Fruit fly (Drosophila melanogaster): ENCODE data around the gene CG33170.

Gene CG33170

DNA sequence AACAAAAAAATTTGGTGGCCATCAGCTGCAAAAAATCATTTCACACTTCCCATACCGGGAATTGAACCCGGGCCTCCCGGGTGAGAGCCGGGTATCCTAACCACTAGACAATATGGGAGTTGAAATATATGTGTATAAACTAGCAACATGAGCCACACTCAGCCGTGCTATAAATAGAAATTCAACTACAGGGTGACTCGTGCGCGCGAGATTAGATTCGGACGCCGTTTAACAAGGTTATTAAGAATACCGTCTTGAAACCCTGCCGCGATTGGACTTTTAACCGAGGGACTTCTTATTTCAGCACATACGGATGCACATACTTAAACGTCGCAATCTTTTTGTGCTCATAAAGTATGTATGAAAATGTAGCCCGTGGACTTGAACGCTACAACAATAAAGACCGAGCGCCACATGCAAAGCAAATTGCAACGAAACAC, 16.7 kb upstream of the CG33170 start (continued):
- TF ChIP-seq slp2 (GFP tag; optimal IDR thresholded peaks at IDR 0.05) (no peak), ken (GFP tag; IDR thresholded peaks at IDR 0.05) (0 out of 3 replicates have a peak, but pooled peaks have one; percentile 37), CG13287 (GFP tag; IDR thresholded peaks at IDR 0.05; ENCODE audit: partially characterized antibody) (peak; percentile 72), bbx (GFP tag; IDR thresholded peaks at IDR 0.05; ENCODE audit: partially characterized antibody) (peak; percentile 95), Med (GFP tag) (peak; percentile 59), CG15601 (tag; optimal IDR thresholded peaks at IDR 0.05) (peak; percentile 6), knrl (GFP tag; IDR thresholded peaks at IDR 0.05; ENCODE audit: partially characterized antibody) (peak; percentile 82), NC2α (GFP tag; optimal IDR thresholded peaks at IDR 0.05) (no peak), hbn (GFP tag; IDR thresholded peaks at IDR 0.05; ENCODE audit: partially characterized antibody) (peak; percentile 62; the same call in 1 of the 2 replicates), gcm (GFP tag; optimal IDR thresholded peaks at IDR 0.05) (peak; percentile 1), amos (GFP tag; IDR thresholded peaks at IDR 0.05; ENCODE audit: partially characterized antibody) (peak; percentile 89), E2f1 (GFP tag; IDR thresholded peaks at IDR 0.05) (no peak), mam (GFP tag; optimal IDR thresholded peaks at IDR 0.05) (no peak), CG31365 (tag; optimal IDR thresholded peaks at IDR 0.05) (peak; percentile 22), seq (GFP tag; IDR thresholded peaks at IDR 0.05) (no peak), CG15073 (GFP tag; optimal IDR thresholded peaks at IDR 0.05) (no peak), gro (GFP tag; optimal IDR thresholded peaks at IDR 0.05) (no peak), zen2 (GFP tag; IDR thresholded peaks at IDR 0.05; ENCODE audit: partially characterized antibody) (peak; percentile 89; the same call in 2 of the 3 replicates), rib (GFP tag; IDR thresholded peaks at IDR 0.05) (0 out of 2 replicates have a peak, but pooled peaks have one; percentile 41), Mes4 (GFP tag; optimal IDR thresholded peaks at IDR 0.05) (no peak), ara (GFP tag; IDR thresholded peaks at IDR 0.05) (no peak), CG12391 (tag; optimal IDR thresholded peaks at IDR 0.05) (no peak), HLHmδ (GFP tag; optimal IDR thresholded peaks at IDR 0.05) (no peak), tin (GFP tag; optimal IDR thresholded peaks at IDR 0.05) (no peak), peb (GFP tag; IDR thresholded peaks at IDR 0.05) (no peak), tap (tag; optimal IDR thresholded peaks at IDR 0.05) (peak; percentile 44), CG16813 (GFP tag; IDR thresholded peaks at IDR 0.05; ENCODE audit: partially characterized antibody) (peak; percentile 95), CG14860 (GFP tag; IDR thresholded peaks at IDR 0.05; ENCODE audit: partially characterized antibody) (peak; percentile 95), CG8290 (GFP tag; optimal IDR thresholded peaks at IDR 0.05) (no peak), CG8290 (tag; optimal IDR thresholded peaks at IDR 0.05) (peak in 1 of 2 experiments; percentile 31), CG12769 (tag; optimal IDR thresholded peaks at IDR 0.05) (peak; percentile 49), bsh (GFP tag; optimal IDR thresholded peaks at IDR 0.05) (peak in 1 of 2 experiments; percentile 1), cad (GFP tag; optimal IDR thresholded peaks at IDR 0.05) (peak; percentile 32), CG32532 (GFP tag; IDR thresholded peaks at IDR 0.05) (peak; percentile 37; the same call in 1 of the 2 replicates), CG6791 (GFP tag; IDR thresholded peaks at IDR 0.05; ENCODE audit: partially characterized antibody) (peak; percentile 98), HmgZ (tag; optimal IDR thresholded peaks at IDR 0.05) (peak; percentile 13), CG8089 (GFP tag; optimal IDR thresholded peaks at IDR 0.05) (no peak), hb (GFP tag; IDR thresholded peaks at IDR 0.05; ENCODE audit: partially characterized antibody) (peak; percentile 86), eyg (GFP tag; optimal IDR thresholded peaks at IDR 0.05) (no peak), Dp (GFP tag; optimal IDR thresholded peaks at IDR 0.05) (no peak), ro (GFP tag; IDR thresholded peaks at IDR 0.05) (no peak), CG6254 (GFP tag; optimal IDR thresholded peaks at IDR 0.05) (peak; percentile 99), E2f2 (GFP tag; IDR thresholded peaks at IDR 0.05) (no peak), CG8388 (GFP tag; optimal IDR thresholded peaks at IDR 0.05) (peak; percentile 0), trem (tag; optimal IDR thresholded peaks at IDR 0.05) (peak; percentile 9), CG42726 (GFP tag; IDR thresholded peaks at IDR 0.05; ENCODE audit: partially characterized antibody) (peak; percentile 94), onecut (GFP tag; IDR thresholded peaks at IDR 0.05) (no peak), Poxn (GFP tag; IDR thresholded peaks at IDR 0.05) (no peak), Ets65A (GFP tag) (peak; percentile 26), Dip3 (GFP tag; optimal IDR thresholded peaks at IDR 0.05) (no peak)

Data from whole organism, embryonic.